Worm (Caenorhabditis elegans): ENCODE measurements around the gene srbc-41.

ce11 chrV:1648000-1648399 lies 33.4 kb upstream of the srbc-41 start, which contains the start of gene irld-45:
- TF ChIP-seq zip-8 (tag; optimal IDR thresholded peaks at IDR 0.05) (no peak), lsy-2 (tag; optimal IDR thresholded peaks at IDR 0.05) (no peak)
